Worm (Caenorhabditis elegans) whole organism, young adult: ENCODE results near the gene txt-19.
A peak's percentile ranks its signal among the peaks of the same experiment; 100 is the strongest.

Experiments used
- B0019.2 ChIP-seq: fragments of 200-800 bp; sonication (Bioruptor generic); conservative IDR thresholded peaks from 2 replicates; pipeline ENCODE4 v1.3.6; 2022; ENCODE audit warnings: missing genetic modification reagents, missing genetic modification characterization, missing compliant biosample characterization
- B0336.3 ChIP-seq: fragments of 200-800 bp; sonication (Bioruptor generic); IDR thresholded peaks from 2 replicates; pipeline ENCODE4 v1.3.6; 2022; ENCODE audit warnings: missing genetic modification characterization, missing compliant biosample characterization
- D2030.7 ChIP-seq: fragments of 200-800 bp; sonication (Bioruptor generic); IDR thresholded peaks from 2 replicates; pipeline ENCODE4 v1.3.6; 2022; ENCODE audit warnings: missing genetic modification reagents, missing genetic modification characterization, missing compliant biosample characterization
- F23B12.7 ChIP-seq: sonication (generic microtip); optimal IDR thresholded peaks from 2 replicates; lab custom pipeline; 2017; ENCODE audit warnings: missing genetic modification characterization, mild to moderate bottlenecking, missing compliant biosample characterization, antibody characterized with exemption, moderate library complexity; ENCODE audit not compliant: insufficient read depth
- F33H1.4 ChIP-seq: fragments of 200-800 bp; sonication (Bioruptor generic); IDR thresholded peaks from 2 replicates; pipeline ENCODE4 v1.3.6; 2022; ENCODE audit warnings: missing genetic modification reagents, missing genetic modification characterization, missing compliant biosample characterization
- F37B4.10 ChIP-seq: fragments of 200-800 bp; sonication (Bioruptor generic); IDR thresholded peaks from 2 replicates; pipeline ENCODE4 v1.3.6; 2022; ENCODE audit warnings: missing genetic modification characterization, missing compliant biosample characterization
- F49E8.2 ChIP-seq: sonication (generic microtip); optimal IDR thresholded peaks from 3 replicates; lab custom pipeline; 2017; ENCODE audit warnings: missing genetic modification characterization, mild to moderate bottlenecking, missing compliant biosample characterization, antibody characterized with exemption, moderate library complexity; ENCODE audit not compliant: insufficient read depth
- F55B11.4 ChIP-seq: sonication (generic microtip); optimal IDR thresholded peaks from 2 replicates; lab custom pipeline; 2016; ENCODE audit warnings: missing compliant biosample characterization, missing genetic modification characterization, borderline replicate concordance; ENCODE audit not compliant: insufficient read depth
- attf-6 ChIP-seq: fragments of 200-800 bp; sonication (Bioruptor generic); IDR thresholded peaks from 2 replicates; pipeline ENCODE4 v1.3.6; 2022; ENCODE audit warnings: missing genetic modification reagents, missing genetic modification characterization, missing compliant biosample characterization
- bed-1 ChIP-seq: fragments of 200-800 bp; sonication (Bioruptor generic); IDR thresholded peaks from 2 replicates; pipeline ENCODE4 v1.3.6; 2022; ENCODE audit warnings: missing genetic modification reagents, missing genetic modification characterization, missing compliant biosample characterization
- cebp-1 ChIP-seq, 2 experiments: fragments of 200-800 bp in 1 of 2; sonication (Bioruptor generic) in 1 of 2; sonication (generic microtip) in 1 of 2; IDR thresholded peaks in 1 of 2; optimal IDR thresholded peaks in 1 of 2; 2 replicates each; pipeline versions ENCODE4 v1.3.6 to Lab custom; 2017 to 2022; ENCODE audit warnings: missing compliant biosample characterization in 2 of 2, missing genetic modification characterization in 2 of 2, mild to moderate bottlenecking in 1 of 2, missing genetic modification reagents in 1 of 2, moderate library complexity in 1 of 2
- ceh-100 ChIP-seq: fragments of 200-800 bp; sonication (Bioruptor generic); IDR thresholded peaks from 2 replicates; pipeline ENCODE4 v1.3.6; 2022; ENCODE audit warnings: missing genetic modification reagents, missing genetic modification characterization, missing compliant biosample characterization
- ceh-91 ChIP-seq: fragments of 200-800 bp; sonication (Bioruptor generic); IDR thresholded peaks from 2 replicates; pipeline ENCODE4 v1.3.6; 2022; ENCODE audit warnings: missing genetic modification reagents, missing genetic modification characterization, missing compliant biosample characterization
- dox-1 ChIP-seq: fragments of 200-800 bp; sonication (Bioruptor generic); IDR thresholded peaks from 2 replicates; pipeline ENCODE4 v1.3.6; 2022; ENCODE audit warnings: missing genetic modification reagents, missing genetic modification characterization, missing compliant biosample characterization
- dpff-1 ChIP-seq: sonication (generic microtip); optimal IDR thresholded peaks from 2 replicates; lab custom pipeline; 2017; ENCODE audit warnings: mild to moderate bottlenecking, missing genetic modification characterization, missing compliant biosample characterization
- dpl-1 ChIP-seq: fragments of 150-350 bp; optimal IDR thresholded peaks from 2 replicates; lab custom pipeline; 2014; ENCODE audit warnings: missing biosample characterization, missing genetic modification reagents, missing genetic modification characterization
- efl-1 ChIP-seq: fragments of 150-350 bp; optimal IDR thresholded peaks from 2 replicates; lab custom pipeline; 2014; ENCODE audit warnings: missing biosample characterization, missing genetic modification reagents, missing genetic modification characterization
- hmg-1.2 ChIP-seq: fragments of 200-800 bp; sonication (Bioruptor generic); IDR thresholded peaks from 2 replicates; pipeline ENCODE4 v1.3.6; 2022; ENCODE audit warnings: missing genetic modification reagents, missing genetic modification characterization, missing compliant biosample characterization
- lin-54 ChIP-seq: fragments of 200-800 bp; sonication (Bioruptor generic); optimal IDR thresholded peaks from 2 replicates; lab custom pipeline; 2018; ENCODE audit warnings: mild to moderate bottlenecking, missing genetic modification characterization, missing compliant biosample characterization
- lsl-1 ChIP-seq: fragments of 200-800 bp; sonication (Bioruptor generic); optimal IDR thresholded peaks from 2 replicates; lab custom pipeline; 2018; ENCODE audit warnings: mild to moderate bottlenecking, missing genetic modification characterization, moderate library complexity, missing compliant biosample characterization
- madf-10 ChIP-seq: sonication (generic microtip); optimal IDR thresholded peaks from 2 replicates; lab custom pipeline; 2016; ENCODE audit warnings: mild to moderate bottlenecking, missing genetic modification characterization, missing compliant biosample characterization
- madf-6 ChIP-seq: fragments of 200-800 bp; sonication (Bioruptor generic); IDR thresholded peaks from 2 replicates; pipeline ENCODE4 v1.3.6; 2022; ENCODE audit warnings: missing genetic modification reagents, missing genetic modification characterization, missing compliant biosample characterization
- madf-8 ChIP-seq: fragments of 200-800 bp; sonication (Bioruptor generic); conservative IDR thresholded peaks from 2 replicates; pipeline ENCODE4 v1.3.6; 2022; ENCODE audit warnings: missing genetic modification reagents, missing genetic modification characterization, missing compliant biosample characterization
- mxl-1 ChIP-seq: sonication (generic microtip); optimal IDR thresholded peaks from 2 replicates; lab custom pipeline; 2016; ENCODE audit warnings: missing genetic modification characterization, missing compliant biosample characterization
- rcor-1 ChIP-seq: fragments of 200-800 bp; sonication (Bioruptor generic); IDR thresholded peaks from 2 replicates; pipeline ENCODE4 v1.3.6; 2022; ENCODE audit warnings: missing genetic modification reagents, missing genetic modification characterization, missing compliant biosample characterization
- snpc-1.1 ChIP-seq: sonication (generic microtip); optimal IDR thresholded peaks from 2 replicates; lab custom pipeline; 2017; ENCODE audit warnings: missing genetic modification characterization, mild to moderate bottlenecking, missing compliant biosample characterization, antibody characterized with exemption, moderate library complexity, missing genotype, missing genetic modification reagents; ENCODE audit not compliant: insufficient read depth
- snpc-1.3 ChIP-seq: sonication (generic microtip); optimal IDR thresholded peaks from 2 replicates; lab custom pipeline; 2017; ENCODE audit warnings: missing genetic modification characterization, mild to moderate bottlenecking, missing compliant biosample characterization, antibody characterized with exemption, moderate library complexity, missing genotype, missing genetic modification reagents; ENCODE audit not compliant: insufficient read depth
- snpc-3.4 ChIP-seq: sonication (generic microtip); optimal IDR thresholded peaks from 2 replicates; lab custom pipeline; 2017; ENCODE audit warnings: missing genetic modification characterization, mild to moderate bottlenecking, missing compliant biosample characterization, antibody characterized with exemption, moderate library complexity, missing genotype, missing genetic modification reagents
- snpc-4 ChIP-seq, 5 experiments: fragments of 150-350 bp in 1 of 5; sonication (generic microtip) in 4 of 5; optimal IDR thresholded peaks; 2 replicates each; lab custom pipeline; 2014 to 2018; ENCODE audit warnings: missing genetic modification characterization in 5 of 5, missing biosample characterization in 3 of 5, antibody characterized with exemption in 2 of 5, mild to moderate bottlenecking in 2 of 5, missing compliant biosample characterization in 2 of 5, missing genotype in 2 of 5, moderate library complexity in 2 of 5, missing genetic modification reagents in 1 of 5
- somi-1 ChIP-seq: fragments of 200-800 bp; sonication (Bioruptor generic); optimal IDR thresholded peaks from 2 replicates; lab custom pipeline; 2018; ENCODE audit warnings: mild to moderate bottlenecking, missing genetic modification characterization, missing compliant biosample characterization
- tbp1 ChIP-seq: fragments of 200-800 bp; sonication (Bioruptor generic); optimal IDR thresholded peaks from 2 replicates; lab custom pipeline; 2018; ENCODE audit warnings: mild to moderate bottlenecking, missing genetic modification characterization, missing compliant biosample characterization
- xnd-1 ChIP-seq: sonication (generic microtip); optimal IDR thresholded peaks from 2 replicates; lab custom pipeline; 2016; ENCODE audit warnings: missing genotype, missing genetic modification reagents, missing genetic modification characterization, missing compliant biosample characterization
- zim-3 ChIP-seq: sonication (generic microtip); optimal IDR thresholded peaks from 2 replicates; lab custom pipeline; 2017; ENCODE audit warnings: mild to moderate bottlenecking, missing genetic modification characterization, moderate library complexity, missing compliant biosample characterization

txt-19 gene

DNA sequence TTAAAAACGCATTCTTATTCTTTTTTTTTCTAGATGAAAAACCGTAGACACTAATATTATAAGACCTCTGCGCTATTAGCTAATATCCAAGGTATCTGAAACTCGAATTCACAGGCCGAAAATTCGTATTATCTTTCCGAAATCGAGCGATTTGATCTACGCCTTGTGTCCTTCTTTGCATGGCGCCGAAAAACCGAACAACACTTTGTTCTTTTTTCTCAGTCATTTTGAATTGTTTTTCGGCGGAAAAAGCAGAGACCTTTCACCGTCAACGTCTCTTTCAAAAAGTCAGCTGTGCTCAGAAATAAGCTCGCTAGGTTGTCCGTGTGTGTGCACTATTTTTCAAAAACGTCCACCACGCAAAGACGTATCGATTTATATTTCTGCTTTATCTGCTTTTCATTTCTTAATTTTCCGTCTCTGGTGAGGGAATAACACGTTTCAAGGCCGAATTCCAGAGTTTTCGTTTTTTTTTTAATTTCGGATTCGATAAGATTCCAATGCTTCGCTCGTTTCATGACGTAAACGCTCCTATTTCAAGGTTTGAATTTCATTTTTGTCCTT, 14.8 kb upstream of the txt-19 start (continued):
- TF ChIP-seq efl-1 (GFP tag; lab: Kevin White, UChicago): peak; percentile 68
- no peak for TF ChIP-seq F55B11.4 (tag; lab: Kevin White, UChicago)
- no peak for TF ChIP-seq somi-1

DNA sequence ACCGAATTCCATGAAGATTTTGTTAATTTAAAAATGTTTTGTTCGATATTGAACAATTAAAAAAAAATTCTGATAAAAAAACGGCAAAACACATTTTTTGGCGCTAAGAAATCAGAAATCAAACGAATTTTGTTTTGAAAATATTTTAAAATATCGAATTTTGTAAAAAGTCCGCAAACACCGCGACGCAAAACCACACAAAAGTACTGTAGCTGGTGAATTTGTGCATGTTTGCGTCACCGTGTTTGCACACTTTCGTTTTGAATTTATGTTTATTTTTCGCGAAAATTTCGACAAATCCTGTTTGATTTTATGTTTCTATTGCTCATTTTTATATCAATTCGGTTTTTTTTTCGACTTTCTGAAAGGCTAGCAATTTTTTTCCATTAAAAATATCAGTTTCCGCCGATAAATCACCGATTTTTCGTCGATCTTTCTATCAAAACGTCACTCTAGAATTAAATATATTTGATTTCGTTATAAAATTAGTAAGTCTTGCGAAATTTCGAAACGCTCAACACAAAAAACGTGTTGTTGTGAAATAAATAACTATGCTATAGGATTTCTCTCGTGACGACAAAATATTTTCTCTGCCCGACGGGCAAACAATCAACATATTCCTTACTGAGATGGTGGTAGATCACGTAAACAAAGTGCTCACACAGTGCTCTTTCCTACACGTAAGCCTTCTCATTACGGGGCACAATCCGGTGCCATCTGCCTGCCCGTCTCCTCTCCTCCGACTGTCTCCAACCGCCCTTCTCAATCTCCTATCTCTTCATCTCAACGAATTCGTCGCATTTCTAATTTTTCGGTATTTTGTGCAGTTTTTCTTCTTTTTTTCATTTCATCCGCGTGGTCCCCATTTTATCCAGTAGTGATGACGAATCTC, 13.8 kb upstream of the txt-19 start:
- no peak for TF ChIP-seq dpff-1 (tag; lab: Kevin White, UChicago)
- TF ChIP-seq D2030.7 (GFP tag; lab: Robert Waterston, UW): peak; percentile 73
- no peak for TF ChIP-seq madf-10 (tag; lab: Kevin White, UChicago)
- peak; percentile 83 for TF ChIP-seq snpc-3.4 (tag; lab: Kevin White, UChicago)
- TF ChIP-seq lsl-1 (GFP tag; lab: Kevin White, UChicago): peak; percentile 95
- 0 out of 2 replicates have a peak, but pooled peaks have one; percentile 32 for TF ChIP-seq rcor-1 (GFP tag; lab: Robert Waterston, UW)
- peak; percentile 70 for TF ChIP-seq F33H1.4
- peak; percentile 60 for TF ChIP-seq xnd-1 (tag; lab: Kevin White, UChicago)
- no peak for TF ChIP-seq mxl-1 (tag; lab: Kevin White, UChicago)
- TF ChIP-seq B0019.2: peak; percentile 95
- 0 out of 2 replicates have a peak, but pooled peaks have one; percentile 36 for TF ChIP-seq attf-6 (GFP tag; lab: Robert Waterston, UW)
- TF ChIP-seq ceh-100 (GFP tag; lab: Robert Waterston, UW): no peak
- TF ChIP-seq F37B4.10: no peak
- TF ChIP-seq tbp1: peak; percentile 37
- TF ChIP-seq B0336.3 (GFP tag; lab: Robert Waterston, UW): peak; percentile 43; the same call in 1 of the 2 replicates
- no peak for TF ChIP-seq zim-3 (tag; lab: Kevin White, UChicago)
- TF ChIP-seq ceh-91 (GFP tag; lab: Robert Waterston, UW): peak; percentile 76
- peak; percentile 20 for TF ChIP-seq F23B12.7 (tag; lab: Kevin White, UChicago)
- TF ChIP-seq hmg-1.2: peak; percentile 20; the same call in 1 of the 2 replicates
- peak; percentile 54 for TF ChIP-seq dox-1 (GFP tag; lab: Robert Waterston, UW)
- TF ChIP-seq madf-6 (GFP tag; lab: Robert Waterston, UW): peak; percentile 87
- peak; percentile 71 for TF ChIP-seq snpc-1.1 (tag; lab: Kevin White, UChicago)
- TF ChIP-seq F49E8.2 (tag; lab: Kevin White, UChicago): peak; percentile 62
- TF ChIP-seq dpl-1 (GFP tag; lab: Kevin White, UChicago): peak; percentile 31
- peak; percentile 66 for TF ChIP-seq snpc-1.3 (tag; lab: Kevin White, UChicago)
- TF ChIP-seq madf-8 (GFP tag; lab: Robert Waterston, UW): peak; percentile 66
- TF ChIP-seq cebp-1 (GFP tag; IDR thresholded peaks at IDR 0.05; lab: Robert Waterston, UW): 0 out of 2 replicates have a peak, but pooled peaks have one; percentile 16
- peak; percentile 90 for TF ChIP-seq cebp-1 (tag; optimal IDR thresholded peaks at IDR 0.05; lab: Kevin White, UChicago)
- TF ChIP-seq bed-1 (GFP tag; lab: Robert Waterston, UW): no peak
- TF ChIP-seq efl-1 (GFP tag; lab: Kevin White, UChicago): peak; percentile 72
- TF ChIP-seq lin-54 (GFP tag; lab: Kevin White, UChicago): peak; percentile 81
- TF ChIP-seq snpc-4 (GFP tag; optimal IDR thresholded peaks at IDR 0.05; lab: Kevin White, UChicago): peak; percentile 10
- TF ChIP-seq snpc-4 (tag; optimal IDR thresholded peaks at IDR 0.05; lab: Kevin White, UChicago): peak in 3 of 4 experiments; percentile 49 to 80 (median 68)
- TF ChIP-seq, all 124 proteins: peak for 24
